Fruit fly (Drosophila melanogaster) whole organism, embryonic: ENCODE results near the gene BNIP3.

ENCODE experiments used
- Asciz ChIP-seq: fragments of 200-800 bp; sonication (Bioruptor generic); optimal IDR thresholded peaks from 2 replicates; lab custom pipeline; 2017; ENCODE audit warnings: missing biosample characterization, mild to moderate bottlenecking, missing genetic modification characterization, missing genetic modification reagents
- CG11398 ChIP-seq: fragments of 200-800 bp; sonication (Bioruptor generic); optimal IDR thresholded peaks from 2 replicates; lab custom pipeline; 2016; ENCODE audit warnings: missing biosample characterization, missing genetic modification characterization
- CG11456 ChIP-seq: fragments of 200-800 bp; sonication (Bioruptor generic); IDR thresholded peaks from 3 replicates; pipeline ENCODE4 v1.3.6; 2022; ENCODE audit warnings: missing biosample characterization, missing genetic modification characterization
- CG12744 ChIP-seq: fragments of 200-800 bp; sonication (Bioruptor generic); optimal IDR thresholded peaks from 2 replicates; lab custom pipeline; 2016; ENCODE audit warnings: missing biosample characterization, missing genetic modification characterization
- CG14050 ChIP-seq: fragments of 200-800 bp; sonication (Bioruptor generic); IDR thresholded peaks from 3 replicates; pipeline ENCODE4 v1.3.6; 2022; ENCODE audit warnings: missing biosample characterization, missing genetic modification characterization
- CG14965 ChIP-seq: fragments of 200-800 bp; sonication (Bioruptor generic); optimal IDR thresholded peaks from 2 replicates; lab custom pipeline; 2016; ENCODE audit warnings: missing biosample characterization, missing genetic modification characterization, borderline replicate concordance
- CG15479 ChIP-seq: fragments of 200-800 bp; sonication (Bioruptor generic); optimal IDR thresholded peaks from 3 replicates; lab custom pipeline; 2019; ENCODE audit warnings: missing biosample characterization, mild to moderate bottlenecking, missing genetic modification characterization, moderate library complexity
- CG15514 ChIP-seq: fragments of 200-800 bp; sonication (Bioruptor generic); optimal IDR thresholded peaks from 3 replicates; lab custom pipeline; 2017; ENCODE audit warnings: missing biosample characterization, missing genetic modification characterization, mild to moderate bottlenecking, moderate library complexity, missing genetic modification reagents
- CG1602 ChIP-seq: fragments of 200-800 bp; sonication (Bioruptor generic); optimal IDR thresholded peaks from 3 replicates; lab custom pipeline; 2016; ENCODE audit warnings: missing biosample characterization, missing genetic modification characterization
- CG1603 ChIP-seq: fragments of 200-800 bp; sonication (Bioruptor generic); optimal IDR thresholded peaks from 2 replicates; lab custom pipeline; 2019; ENCODE audit warnings: missing biosample characterization, mild to moderate bottlenecking, missing genetic modification characterization, moderate library complexity
- CG17359 ChIP-seq: fragments of 200-800 bp; sonication (Bioruptor generic); optimal IDR thresholded peaks from 3 replicates; lab custom pipeline; 2018; ENCODE audit warnings: missing biosample characterization, mild to moderate bottlenecking, missing genetic modification characterization, moderate library complexity
- CG2678 ChIP-seq: fragments of 200-800 bp; sonication (Bioruptor generic); optimal IDR thresholded peaks from 3 replicates; lab custom pipeline; 2019; ENCODE audit warnings: missing biosample characterization, mild to moderate bottlenecking, missing genetic modification characterization, moderate library complexity
- CG34422 ChIP-seq: fragments of 200-800 bp; sonication (Bioruptor generic); IDR thresholded peaks from 3 replicates; pipeline ENCODE4 v1.3.6; 2022; ENCODE audit warnings: missing biosample characterization, missing genetic modification characterization
- CG4854 ChIP-seq: fragments of 200-800 bp; sonication (Bioruptor generic); optimal IDR thresholded peaks from 2 replicates; lab custom pipeline; 2016; ENCODE audit warnings: missing biosample characterization, missing genetic modification characterization, inconsistent platforms
- CG7963 ChIP-seq: fragments of 200-800 bp; sonication (Bioruptor generic); IDR thresholded peaks from 3 replicates; pipeline ENCODE4 v1.3.6; 2022; ENCODE audit warnings: missing biosample characterization, missing genetic modification characterization; ENCODE audit not compliant: partially characterized antibody
- CG8290 ChIP-seq, 3 experiments: fragments of 200-800 bp; sonication (Bioruptor generic); optimal IDR thresholded peaks; 2 replicates each; lab custom pipeline; 2016 to 2019; ENCODE audit warnings: missing biosample characterization in 3 of 3, missing genetic modification characterization in 3 of 3, mild to moderate bottlenecking in 2 of 3, moderate library complexity in 1 of 3
- CG9727 ChIP-seq: fragments of 200-800 bp; sonication (Bioruptor generic); optimal IDR thresholded peaks from 3 replicates; lab custom pipeline; 2017; ENCODE audit warnings: missing biosample characterization, mild to moderate bottlenecking, missing genetic modification characterization
- CG9932 ChIP-seq: fragments of 200-800 bp; sonication (Bioruptor generic); IDR thresholded peaks from 2 replicates; pipeline ENCODE4 v1.3.6; 2022; ENCODE audit warnings: missing biosample characterization, missing genetic modification characterization
- CoRest ChIP-seq: fragments of 200-800 bp; sonication (Bioruptor generic); optimal IDR thresholded peaks from 3 replicates; lab custom pipeline; 2018; ENCODE audit warnings: missing biosample characterization, mild to moderate bottlenecking, missing genetic modification characterization, moderate library complexity
- D19B ChIP-seq: fragments of 200-800 bp; sonication (Bioruptor generic); optimal IDR thresholded peaks from 2 replicates; lab custom pipeline; 2017; ENCODE audit warnings: missing biosample characterization, mild to moderate bottlenecking, missing genetic modification characterization
- Dek ChIP-seq: fragments of 200-800 bp; sonication (Bioruptor generic); optimal IDR thresholded peaks from 3 replicates; lab custom pipeline; 2019; ENCODE audit warnings: missing biosample characterization, mild to moderate bottlenecking, missing genetic modification characterization, moderate library complexity
- Fer2 ChIP-seq: fragments of 200-800 bp; sonication (Bioruptor generic); optimal IDR thresholded peaks from 2 replicates; lab custom pipeline; 2018; ENCODE audit warnings: missing biosample characterization, mild to moderate bottlenecking, missing genetic modification characterization, moderate library complexity
- Hr51 ChIP-seq, 2 experiments: fragments of 200-800 bp; sonication (Bioruptor generic); optimal IDR thresholded peaks; 2 replicates in 1 of 2; 3 replicates in 1 of 2; lab custom pipeline; 2016 to 2018; ENCODE audit warnings: missing biosample characterization in 2 of 2, missing genetic modification characterization in 2 of 2, mild to moderate bottlenecking in 1 of 2, moderate library complexity in 1 of 2
- Max ChIP-seq: fragments of 200-800 bp; sonication (Bioruptor generic); optimal IDR thresholded peaks from 2 replicates; lab custom pipeline; 2016; ENCODE audit warnings: missing biosample characterization, mild to moderate bottlenecking, missing genetic modification characterization
- Myb ChIP-seq: fragments of 200-800 bp; sonication (Bioruptor generic); optimal IDR thresholded peaks from 2 replicates; lab custom pipeline; 2016; ENCODE audit warnings: missing biosample characterization, missing genetic modification characterization
- Optix ChIP-seq: fragments of 200-800 bp; sonication (Bioruptor generic); IDR thresholded peaks from 3 replicates; pipeline ENCODE4 v1.3.6; 2022; ENCODE audit warnings: missing biosample characterization, missing genetic modification characterization
- Ravus ChIP-seq: fragments of 200-800 bp; sonication (Bioruptor generic); IDR thresholded peaks from 2 replicates; pipeline ENCODE4 v1.3.6; 2022; ENCODE audit warnings: missing biosample characterization, missing genetic modification characterization
- Six4 ChIP-seq: fragments of 200-800 bp; sonication (Bioruptor generic); optimal IDR thresholded peaks from 2 replicates; lab custom pipeline; 2016; ENCODE audit warnings: missing biosample characterization, missing genetic modification characterization
- Sox102F ChIP-seq: fragments of 200-800 bp; sonication (Bioruptor generic); optimal IDR thresholded peaks from 2 replicates; lab custom pipeline; 2018; ENCODE audit warnings: missing biosample characterization, mild to moderate bottlenecking, missing genetic modification characterization, moderate library complexity
- Sry-β ChIP-seq: fragments of 200-800 bp; sonication (Bioruptor generic); optimal IDR thresholded peaks from 2 replicates; lab custom pipeline; 2018; ENCODE audit warnings: missing biosample characterization, mild to moderate bottlenecking, missing genetic modification characterization, moderate library complexity
- ab ChIP-seq: fragments of 200-800 bp; sonication (Bioruptor generic); optimal IDR thresholded peaks from 2 replicates; lab custom pipeline; 2016; ENCODE audit warnings: missing biosample characterization, missing genetic modification characterization
- amos ChIP-seq: fragments of 200-800 bp; sonication (Bioruptor generic); IDR thresholded peaks from 2 replicates; pipeline ENCODE4 v1.3.6; 2022; ENCODE audit warnings: missing biosample characterization, missing genetic modification characterization; ENCODE audit not compliant: partially characterized antibody
- cas ChIP-seq: fragments of 200-800 bp; sonication (Bioruptor generic); IDR thresholded peaks from 2 replicates; pipeline ENCODE4 v1.3.6; 2022; ENCODE audit warnings: missing biosample characterization, missing genetic modification characterization
- chn ChIP-seq: fragments of 200-800 bp; sonication (Bioruptor generic); optimal IDR thresholded peaks from 2 replicates; lab custom pipeline; 2016; ENCODE audit warnings: missing biosample characterization, missing genetic modification characterization
- fd3F ChIP-seq: fragments of 200-800 bp; sonication (Bioruptor generic); optimal IDR thresholded peaks from 2 replicates; lab custom pipeline; 2018; ENCODE audit warnings: missing biosample characterization, mild to moderate bottlenecking, missing genetic modification characterization, moderate library complexity
- gfzf ChIP-seq: fragments of 200-800 bp; sonication (Bioruptor generic); optimal IDR thresholded peaks from 2 replicates; lab custom pipeline; 2016; ENCODE audit warnings: missing biosample characterization, mild to moderate bottlenecking, missing genetic modification characterization, moderate library complexity
- gsb ChIP-seq: fragments of 200-800 bp; sonication (Bioruptor generic); IDR thresholded peaks from 2 replicates; pipeline ENCODE4 v1.3.6; 2022; ENCODE audit warnings: missing biosample characterization, missing genetic modification characterization
- jigr1 ChIP-seq: fragments of 200-800 bp; sonication (Bioruptor generic); IDR thresholded peaks from 3 replicates; pipeline ENCODE4 v1.3.6; 2022; ENCODE audit warnings: missing biosample characterization, missing genetic modification characterization
- lab ChIP-seq: fragments of 200-800 bp; sonication (Bioruptor generic); optimal IDR thresholded peaks from 3 replicates; lab custom pipeline; 2017; ENCODE audit warnings: missing biosample characterization, missing genetic modification characterization, mild to moderate bottlenecking, moderate library complexity, missing genetic modification reagents
- lola ChIP-seq, 3 experiments: fragments of >200 bp in 2 of 3; fragments of 200-800 bp in 1 of 3; sonication (Bioruptor generic) in 1 of 3; optimal IDR thresholded peaks; 2 replicates each; lab custom pipeline; 2017 to 2019; ENCODE audit warnings: missing biosample characterization in 3 of 3, missing genetic modification characterization in 3 of 3, mild to moderate bottlenecking in 1 of 3, moderate library complexity in 1 of 3
- maf-S ChIP-seq: fragments of 200-800 bp; sonication (Bioruptor generic); optimal IDR thresholded peaks from 2 replicates; lab custom pipeline; 2016; ENCODE audit warnings: missing biosample characterization, missing genetic modification characterization
- p53 ChIP-seq: fragments of 200-800 bp; sonication (Bioruptor generic); optimal IDR thresholded peaks from 2 replicates; lab custom pipeline; 2016; ENCODE audit warnings: missing biosample characterization, missing genetic modification characterization
- pan ChIP-seq, 4 experiments: fragments of >200 bp in 3 of 4; fragments of 200-800 bp in 1 of 4; sonication (Bioruptor generic) in 1 of 4; optimal IDR thresholded peaks in 3 of 4; IDR thresholded peaks in 1 of 4; 2 replicates each; pipeline versions ENCODE4 v1.3.6 to Lab custom; 2017 to 2022; ENCODE audit warnings: missing biosample characterization in 2 of 4, missing genetic modification characterization in 2 of 4, mixed read lengths in 1 of 4
- pb ChIP-seq: fragments of 200-800 bp; sonication (Bioruptor generic); optimal IDR thresholded peaks from 3 replicates; lab custom pipeline; 2016; ENCODE audit warnings: missing biosample characterization, missing genetic modification characterization
- ranshi ChIP-seq: fragments of 200-800 bp; sonication (Bioruptor generic); IDR thresholded peaks from 2 replicates; pipeline ENCODE4 v1.3.6; 2022; ENCODE audit warnings: missing biosample characterization, missing genetic modification characterization
- run ChIP-seq: fragments of 200-800 bp; sonication (Bioruptor generic); optimal IDR thresholded peaks from 3 replicates; lab custom pipeline; 2018; ENCODE audit warnings: missing biosample characterization, mild to moderate bottlenecking, missing genetic modification characterization
- sens ChIP-seq: fragments of 200-800 bp; sonication (Bioruptor generic); peaks from one replicate; lab custom pipeline; 2016; ENCODE audit warnings: missing biosample characterization, missing genetic modification characterization
- sna ChIP-seq: fragments of 200-800 bp; sonication (Bioruptor generic); IDR thresholded peaks from 2 replicates; pipeline ENCODE4 v1.3.6; 2022; ENCODE audit warnings: missing biosample characterization, missing genetic modification characterization; ENCODE audit not compliant: partially characterized antibody
- sqz ChIP-seq: fragments of 200-800 bp; sonication (Bioruptor generic); optimal IDR thresholded peaks from 3 replicates; lab custom pipeline; 2018; ENCODE audit warnings: missing biosample characterization, mild to moderate bottlenecking, missing genetic modification characterization
- wek ChIP-seq: fragments of 200-800 bp; sonication (Bioruptor generic); optimal IDR thresholded peaks from 3 replicates; lab custom pipeline; 2018; ENCODE audit warnings: missing biosample characterization, mild to moderate bottlenecking, missing genetic modification characterization, moderate library complexity

BNIP3 gene

DNA sequence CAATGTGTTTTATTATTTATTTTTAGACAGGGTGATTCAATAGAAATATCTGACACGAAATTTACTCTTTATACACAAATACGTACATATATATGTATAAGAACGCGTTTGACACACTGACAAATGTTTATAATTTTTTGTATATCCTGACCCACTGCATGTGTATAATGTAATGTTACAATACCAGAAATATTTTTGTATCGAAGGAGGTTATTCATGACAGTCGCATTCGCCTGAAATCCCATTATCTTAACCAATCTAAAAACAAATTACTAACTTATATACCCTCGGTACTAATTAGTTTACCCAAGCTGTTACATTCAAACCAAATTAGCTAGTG is 25.0 kb downstream of the BNIP3 start (continued):
- TF ChIP-seq CG1603 (tag; lab: Kevin White, UChicago) (no peak), amos (no peak), Sox102F (GFP tag; lab: Kevin White, UChicago) (peak; percentile 39), chn (GFP tag; lab: Kevin White, UChicago) (no peak), sqz (GFP tag; lab: Kevin White, UChicago) (no peak), ab (no peak), jigr1 (GFP tag; lab: Robert Waterston, UW) (no peak), Sry-β (GFP tag; lab: Kevin White, UChicago) (no peak), Fer2 (tag; lab: Kevin White, UChicago) (no peak), Dek (tag; lab: Kevin White, UChicago) (peak; percentile 30), Asciz (GFP tag; lab: Kevin White, UChicago) (no peak), run (no peak), CG17359 (tag; lab: Kevin White, UChicago) (peak; percentile 3), lab (peak; percentile 64), Optix (GFP tag; lab: Robert Waterston, UW) (no peak), cas (GFP tag; lab: Robert Waterston, UW) (no peak), CG12744 (no peak), ranshi (GFP tag; lab: Robert Waterston, UW) (no peak), CG15514 (GFP tag; lab: Kevin White, UChicago) (no peak), wek (GFP tag; lab: Kevin White, UChicago) (no peak), Ravus (GFP tag; lab: Robert Waterston, UW) (no peak), CG34422 (GFP tag; lab: Robert Waterston, UW) (no peak), gfzf (GFP tag; lab: Kevin White, UChicago) (no peak), CG9727 (GFP tag; lab: Kevin White, UChicago) (peak; percentile 34), CG15479 (GFP tag; lab: Kevin White, UChicago) (no peak), CG1602 (GFP tag; lab: Kevin White, UChicago) (no peak), CG11398 (no peak), CG11456 (no peak), sna (GFP tag; lab: Robert Waterston, UW) (no peak), CG2678 (tag; lab: Kevin White, UChicago) (peak; percentile 63), pan (optimal IDR thresholded peaks at IDR 0.05; lab: Kevin White, UChicago) (no peak), pan (GFP tag; optimal IDR thresholded peaks at IDR 0.05 in 1 of 2, IDR thresholded peaks at IDR 0.05 in 1 of 2) (no peak), CoRest (tag; lab: Kevin White, UChicago) (peak; percentile 62), fd3F (GFP tag; lab: Kevin White, UChicago) (no peak), pb (GFP tag; lab: Kevin White, UChicago) (no peak), maf-S (GFP tag; lab: Kevin White, UChicago) (no peak), Hr51 (GFP tag; optimal IDR thresholded peaks at IDR 0.05; lab: Kevin White, UChicago) (peak in 1 of 2 experiments; percentile 36), sens (GFP tag; lab: Kevin White, UChicago) (no peak), CG14050 (GFP tag; lab: Robert Waterston, UW) (no peak; the same call in 2 of the 3 replicates), CG8290 (GFP tag; optimal IDR thresholded peaks at IDR 0.05; lab: Kevin White, UChicago) (no peak), CG8290 (tag; optimal IDR thresholded peaks at IDR 0.05; lab: Kevin White, UChicago) (no peak), lola (GFP tag; optimal IDR thresholded peaks at IDR 0.05; lab: Kevin White, UChicago) (no peak), Myb (GFP tag; lab: Kevin White, UChicago) (no peak), p53 (GFP tag; lab: Kevin White, UChicago) (no peak), CG9932 (GFP tag; lab: Robert Waterston, UW) (peak; percentile 8; the same call in 1 of the 2 replicates), Six4 (GFP tag; lab: Kevin White, UChicago) (no peak), CG7963 (GFP tag; lab: Robert Waterston, UW) (no peak), CG14965 (GFP tag; lab: Kevin White, UChicago) (no peak), Max (GFP tag; lab: Kevin White, UChicago) (no peak), D19B (GFP tag; lab: Kevin White, UChicago) (no peak), CG4854 (no peak), gsb (no peak)
